Worm (Caenorhabditis elegans): ENCODE results near the gene W09H1.4.

The W09H1.4 gene

DNA sequence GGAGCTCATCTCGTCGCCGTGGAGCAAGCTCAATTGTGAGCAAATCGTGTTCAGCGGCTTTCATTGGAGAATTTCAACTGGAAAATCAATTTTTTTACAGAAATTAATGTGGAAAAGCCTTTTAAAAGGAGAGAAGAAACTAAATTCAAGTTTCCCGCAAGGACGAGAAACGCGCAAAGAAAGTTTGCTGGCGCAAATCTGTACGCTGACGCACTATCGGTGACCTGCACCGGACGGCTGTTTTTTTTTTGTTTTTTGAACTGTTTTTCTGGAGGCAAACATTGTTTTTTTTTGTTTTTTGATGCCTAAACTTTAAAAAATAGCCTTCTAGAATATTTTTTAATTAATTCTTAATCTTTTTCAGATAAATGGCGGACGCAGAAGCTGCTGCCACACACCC lies 26.4 kb upstream of the W09H1.4 start, which contains the start of the genes hpr-17 and F32A11.1 (continued):
- TF ChIP-seq F23B12.7 (tag; optimal IDR thresholded peaks at IDR 0.05; ENCODE audit: insufficient read depth) (no peak), atf-7 (tag; optimal IDR thresholded peaks at IDR 0.05) (peak; percentile 7), madf-10 (tag; optimal IDR thresholded peaks at IDR 0.05) (no peak), madf-8 (GFP tag; conservative IDR thresholded peaks at IDR 0.05) (peak; percentile 37; the same call in 1 of the 2 replicates), hlh-26 (GFP tag; conservative IDR thresholded peaks at IDR 0.05) (no peak), D2030.7 (GFP tag; IDR thresholded peaks at IDR 0.05) (peak; percentile 49), let-526 (GFP tag; IDR thresholded peaks at IDR 0.05) (0 out of 2 replicates have a peak, but pooled peaks have one; percentile 33), Y56A3A.18 (GFP tag; IDR thresholded peaks at IDR 0.05) (no peak), sdz-38 (tag; optimal IDR thresholded peaks at IDR 0.05) (no peak), nfya-2 (GFP tag; IDR thresholded peaks at IDR 0.05) (no peak), aptf-2 (GFP tag; conservative IDR thresholded peaks at IDR 0.05) (no peak), xnd-1 (tag; optimal IDR thresholded peaks at IDR 0.05) (peak; percentile 39), B0336.3 (GFP tag; IDR thresholded peaks at IDR 0.05) (peak; percentile 74), ceh-58 (GFP tag; IDR thresholded peaks at IDR 0.05) (no peak), ZK185.1 (tag; optimal IDR thresholded peaks at IDR 0.05; ENCODE audit: poor library complexity, severe bottlenecking) (peak; percentile 81), attf-3 (GFP tag; conservative IDR thresholded peaks at IDR 0.05) (peak; percentile 70), athp-1 (tag; optimal IDR thresholded peaks at IDR 0.05) (peak; percentile 7), ztf-6 (GFP tag; IDR thresholded peaks at IDR 0.05) (no peak), cebp-2 (GFP tag; IDR thresholded peaks at IDR 0.05) (no peak), ztf-26 (tag; optimal IDR thresholded peaks at IDR 0.05) (no peak), akir-1 (GFP tag; optimal IDR thresholded peaks at IDR 0.05) (no peak), madf-3 (GFP tag; IDR thresholded peaks at IDR 0.05) (0 out of 2 replicates have a peak, but pooled peaks have one; percentile 48), unc-130 (GFP tag; optimal IDR thresholded peaks at IDR 0.05) (no peak), nhr-90 (tag; optimal IDR thresholded peaks at IDR 0.05) (no peak), ama-1 (optimal IDR thresholded peaks at IDR 0.05) (no peak), ama-1 (GFP tag; optimal IDR thresholded peaks at IDR 0.05) (no peak), T07F8.4 (tag; optimal IDR thresholded peaks at IDR 0.05) (no peak), unc-62 (GFP tag; optimal IDR thresholded peaks at IDR 0.05) (no peak), Y67H2A.10 (GFP tag; conservative IDR thresholded peaks at IDR 0.05) (no peak), B0035.1 (tag; optimal IDR thresholded peaks at IDR 0.05) (no peak), madf-6 (GFP tag; IDR thresholded peaks at IDR 0.05) (peak; percentile 77), sptf-2 (GFP tag; optimal IDR thresholded peaks at IDR 0.05) (no peak), zim-3 (tag; optimal IDR thresholded peaks at IDR 0.05) (no peak), F39B2.1 (GFP tag; IDR thresholded peaks at IDR 0.05) (no peak), B0019.2 (GFP tag; conservative IDR thresholded peaks at IDR 0.05) (0 out of 2 replicates have a peak, but pooled peaks have one; percentile 34), ceh-40 (GFP tag; IDR thresholded peaks at IDR 0.05) (no peak), ztf-22 (GFP tag; optimal IDR thresholded peaks at IDR 0.05) (no peak), F49E8.2 (tag; optimal IDR thresholded peaks at IDR 0.05; ENCODE audit: insufficient read depth) (no peak), nhr-27 (tag; optimal IDR thresholded peaks at IDR 0.05) (no peak), snpc-1.3 (tag; optimal IDR thresholded peaks at IDR 0.05; ENCODE audit: insufficient read depth) (peak; percentile 6), lag-1 (GFP tag; IDR thresholded peaks at IDR 0.05) (no peak), mcd-1 (GFP tag; IDR thresholded peaks at IDR 0.05) (peak; percentile 93), F52B5.7 (tag; optimal IDR thresholded peaks at IDR 0.05) (no peak), lin-35 (GFP tag; optimal IDR thresholded peaks at IDR 0.05) (peak; percentile 51 to 97 (median 61)), attf-5 (GFP tag; optimal IDR thresholded peaks at IDR 0.05) (peak; percentile 39), tlf-1 (GFP tag; optimal IDR thresholded peaks at IDR 0.05) (peak; percentile 12), K12H6.12 (tag; optimal IDR thresholded peaks at IDR 0.05) (peak; percentile 53), F10E7.11 (tag; optimal IDR thresholded peaks at IDR 0.05) (no peak), ceh-79 (tag; optimal IDR thresholded peaks at IDR 0.05) (no peak)

Measured in whole organism, young adult.